Worm (Caenorhabditis elegans): ENCODE data around the gene fos-1.
"Not testable (repeated sequence)": the region's sequence is repeated elsewhere in the genome, so short reads cannot be mapped to it uniquely, and the experiment has no call there.

The fos-1 gene

ce11 chrV:6038405-6039151, 35.2 kb downstream of the fos-1 start, which contains the start of gene F29G9.1:
TSS of gene F29G9.1 (plus strand) at chrV:6039101.
- TF ChIP-seq ceh-13 (GFP tag; optimal IDR thresholded peaks at IDR 0.05); hnd-1 (tag; optimal IDR thresholded peaks at IDR 0.05); tra-4 (tag; optimal IDR thresholded peaks at IDR 0.05): not testable (repeated sequence)

ce11 chrV:6041375-6041774, 38.0 kb downstream of the fos-1 start, which contains the start of gene R01B10.2:
TSS of gene R01B10.2 (minus strand) at chrV:6041475.
- no peak for TF ChIP-seq ceh-36 (tag; optimal IDR thresholded peaks at IDR 0.05)
- TF ChIP-seq B0310.2 (tag; optimal IDR thresholded peaks at IDR 0.05): no peak
- no peak for TF ChIP-seq scrt-1 (GFP tag; IDR thresholded peaks at IDR 0.05)
- no peak for TF ChIP-seq flt-1 (GFP tag; IDR thresholded peaks at IDR 0.05)
- no peak for TF ChIP-seq sea-1 (GFP tag; conservative IDR thresholded peaks at IDR 0.05)
- no peak for TF ChIP-seq hnd-1 (tag; optimal IDR thresholded peaks at IDR 0.05)
- no peak for TF ChIP-seq tra-4 (tag; optimal IDR thresholded peaks at IDR 0.05)
- TF ChIP-seq hmg-4 (GFP tag; optimal IDR thresholded peaks at IDR 0.05): no peak
- TF ChIP-seq pes-1 (GFP tag; IDR thresholded peaks at IDR 0.05): no peak

DNA sequence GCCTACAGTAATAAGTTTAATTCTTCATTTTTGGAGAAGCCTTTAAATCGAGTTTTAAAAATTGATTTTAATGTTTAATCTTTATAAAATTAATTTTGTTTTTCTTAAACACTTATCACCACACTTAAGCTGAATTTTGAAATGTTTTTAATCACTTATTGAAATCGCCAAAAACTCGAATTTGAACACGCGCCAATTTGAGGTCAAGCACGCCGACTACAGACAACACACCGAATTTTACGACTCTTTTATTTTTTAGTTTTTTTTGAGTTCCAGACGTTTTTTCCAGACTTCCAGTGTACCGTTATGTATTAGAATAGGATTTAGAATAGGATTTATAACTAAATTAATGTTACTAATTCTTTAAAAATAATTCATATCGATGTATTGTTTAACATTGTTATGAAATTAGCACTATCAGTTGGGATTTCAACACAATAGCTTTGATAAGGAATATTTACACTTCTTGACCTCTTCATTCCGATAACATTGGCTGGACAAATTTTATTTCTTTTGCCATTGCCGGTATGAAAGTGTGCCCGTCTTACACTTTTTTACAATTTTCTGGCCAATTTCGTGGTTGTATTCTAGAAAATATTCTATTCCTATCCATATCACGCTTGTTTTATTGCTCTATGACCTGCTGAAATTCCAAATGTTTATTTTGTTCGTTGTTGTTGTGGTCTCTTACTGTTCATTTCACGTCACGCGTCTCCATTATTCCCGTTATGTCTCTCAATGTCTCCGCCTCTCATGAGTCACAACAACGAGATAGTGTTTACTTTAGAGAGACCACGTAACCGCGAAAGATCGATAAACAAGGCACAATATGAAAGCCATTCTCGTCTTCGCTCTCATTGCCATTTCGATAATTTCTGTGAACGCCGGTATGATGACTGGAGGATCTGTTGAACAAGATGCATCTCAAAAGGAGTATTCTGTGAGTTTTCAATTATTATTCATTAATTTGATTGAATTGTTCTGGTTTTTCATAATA, 40.2 kb downstream of the fos-1 start, which contains the start of gene cpi-2:
Gene cpi-2, plus strand, starts transcription at position 788 of the 997 bp plus-strand sequence.
- TF ChIP-seq flt-1 (GFP tag; IDR thresholded peaks at IDR 0.05) (no peak), hmg-4 (GFP tag; optimal IDR thresholded peaks at IDR 0.05) (no peak), sea-1 (GFP tag; conservative IDR thresholded peaks at IDR 0.05) (no peak), F13C5.2 (tag; optimal IDR thresholded peaks at IDR 0.05) (peak; percentile 56)

DNA sequence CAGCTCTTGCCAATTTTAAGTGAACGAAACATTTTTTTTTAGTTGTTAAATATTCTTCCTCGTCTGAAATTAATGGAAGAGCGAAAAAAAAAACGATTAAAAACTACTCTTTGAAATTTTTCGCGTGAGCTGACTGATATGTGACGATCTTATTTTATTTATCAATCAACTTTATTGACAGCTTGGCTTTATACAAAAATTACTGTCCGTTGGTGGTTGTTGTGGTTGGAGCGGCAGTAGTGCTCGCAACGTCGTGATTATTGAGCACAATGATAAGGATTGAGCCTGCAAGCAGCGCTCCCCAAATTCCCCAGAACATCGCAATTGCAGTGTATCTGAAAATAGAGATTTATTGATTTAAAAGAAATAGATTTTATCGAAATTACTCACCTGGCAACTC, 41.0 kb downstream of the fos-1 start:
- TF ChIP-seq B0310.2 (tag; optimal IDR thresholded peaks at IDR 0.05) (no peak), ama-1 (optimal IDR thresholded peaks at IDR 0.05) (no peak), tbx-11 (GFP tag; IDR thresholded peaks at IDR 0.05) (no peak), ceh-13 (GFP tag; optimal IDR thresholded peaks at IDR 0.05) (no peak), flt-1 (GFP tag; IDR thresholded peaks at IDR 0.05) (no peak), scrt-1 (GFP tag; IDR thresholded peaks at IDR 0.05) (no peak), hmg-4 (GFP tag; optimal IDR thresholded peaks at IDR 0.05) (no peak), aly-1 (tag; optimal IDR thresholded peaks at IDR 0.05) (no peak), ets-7 (tag; optimal IDR thresholded peaks at IDR 0.05) (no peak), ceh-36 (tag; optimal IDR thresholded peaks at IDR 0.05) (no peak), tra-4 (tag; optimal IDR thresholded peaks at IDR 0.05) (no peak), sea-1 (GFP tag; conservative IDR thresholded peaks at IDR 0.05) (no peak), hmbx-1 (tag; optimal IDR thresholded peaks at IDR 0.05) (no peak), F13C5.2 (tag; optimal IDR thresholded peaks at IDR 0.05) (no peak), tbx-37 (GFP tag; conservative IDR thresholded peaks at IDR 0.05) (no peak), pes-1 (GFP tag; IDR thresholded peaks at IDR 0.05) (no peak), hnd-1 (tag; optimal IDR thresholded peaks at IDR 0.05) (no peak)

DNA sequence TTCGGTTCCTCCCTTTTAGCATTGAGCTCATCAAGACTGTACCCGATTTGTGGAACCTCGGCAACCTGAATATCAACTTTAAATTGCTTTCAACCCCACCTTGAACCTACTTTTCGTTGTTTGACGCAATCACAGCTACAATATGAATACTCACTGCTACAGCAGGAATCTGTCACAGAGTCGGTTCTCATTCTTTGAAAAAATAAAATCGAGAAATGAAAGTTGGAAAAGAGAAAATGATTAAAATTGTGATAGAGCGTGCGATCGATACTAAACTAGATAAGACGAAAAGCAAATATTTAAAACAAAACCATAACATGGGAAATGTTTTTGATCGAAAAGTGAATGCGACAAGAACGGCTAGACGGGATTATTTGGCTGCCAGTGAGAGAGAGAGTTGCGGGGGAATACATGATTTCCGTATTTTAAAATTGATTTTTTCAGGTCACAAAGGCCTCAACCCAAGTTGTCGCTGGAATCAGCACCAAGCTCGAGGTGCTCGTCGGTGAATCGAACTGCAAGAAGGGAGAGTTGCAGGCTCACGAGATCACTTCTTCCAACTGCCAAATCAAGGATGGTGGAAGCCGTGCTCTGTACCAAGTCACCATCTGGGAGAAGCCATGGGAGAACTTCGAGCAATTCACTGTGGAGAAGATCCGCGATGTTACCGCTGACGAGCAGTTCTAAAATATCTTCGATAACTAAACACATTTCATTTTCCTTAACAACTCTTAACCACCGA, 41.6 kb downstream of the fos-1 start, which contains the start of gene R01B10.3:
Gene R01B10.3, minus strand, starts transcription at position 277 of the 742 bp plus-strand sequence.
- TF ChIP-seq tra-4 (tag; optimal IDR thresholded peaks at IDR 0.05) (no peak), sea-1 (GFP tag; conservative IDR thresholded peaks at IDR 0.05) (peak; percentile 59; the same call in 1 of the 2 replicates), F13C5.2 (tag; optimal IDR thresholded peaks at IDR 0.05) (no peak), tbx-11 (GFP tag; IDR thresholded peaks at IDR 0.05) (no peak)

- TF ChIP-seq ama-1 (optimal IDR thresholded peaks at IDR 0.05) (no peak), scrt-1 (GFP tag; IDR thresholded peaks at IDR 0.05) (no peak), hmg-4 (GFP tag; optimal IDR thresholded peaks at IDR 0.05) (no peak), aly-1 (tag; optimal IDR thresholded peaks at IDR 0.05) (no peak), tra-4 (tag; optimal IDR thresholded peaks at IDR 0.05) (no peak), ets-7 (tag; optimal IDR thresholded peaks at IDR 0.05) (no peak)
Observed at ce11 chrV:6047818-6048217, 44.4 kb downstream of the fos-1 start, which contains the start of gene pgap-3. TSS of gene pgap-3 (minus strand) at chrV:6047918.

- 0 out of 2 replicates have a peak, but pooled peaks have one; percentile 17 for TF ChIP-seq scrt-1 (GFP tag; IDR thresholded peaks at IDR 0.05)
- TF ChIP-seq tbx-37 (GFP tag; conservative IDR thresholded peaks at IDR 0.05): no peak
Observed at ce11 chrV:6051159-6051558, 47.8 kb downstream of the fos-1 start, which contains the start of gene jamp-1. TSS of gene jamp-1 (minus strand) at chrV:6051259.
